Worm (Caenorhabditis elegans) whole organism, L4 larva: ENCODE measurements around the gene lpr-5.

Experiments
- D1046.2 ChIP-seq: fragments of 200-800 bp; sonication (Bioruptor generic); IDR thresholded peaks from 2 replicates; pipeline ENCODE4 v1.3.6; 2022; ENCODE audit warnings: missing genetic modification characterization, missing compliant biosample characterization
- aly-2 ChIP-seq: sonication (generic microtip); optimal IDR thresholded peaks from 2 replicates; lab custom pipeline; 2018; ENCODE audit warnings: missing biosample characterization, missing genetic modification characterization
- cey-2 ChIP-seq: sonication (generic microtip); optimal IDR thresholded peaks from 3 replicates; lab custom pipeline; 2017; ENCODE audit warnings: missing genetic modification characterization, mild to moderate bottlenecking, missing compliant biosample characterization, antibody characterized with exemption, borderline replicate concordance; ENCODE audit not compliant: insufficient read depth
- duxl-1 ChIP-seq: sonication (generic microtip); optimal IDR thresholded peaks from 2 replicates; lab custom pipeline; 2016; ENCODE audit warnings: mild to moderate bottlenecking, missing genetic modification characterization, moderate library complexity, missing compliant biosample characterization; ENCODE audit not compliant: poor library complexity
- madf-5 ChIP-seq, 2 experiments: fragments of 200-800 bp; sonication (Bioruptor generic); IDR thresholded peaks; 2 replicates each; pipeline ENCODE4 v1.3.6; 2022; ENCODE audit warnings: missing compliant biosample characterization in 2 of 2, missing genetic modification characterization in 2 of 2
- nhr-76 ChIP-seq: fragments of 150-350 bp; optimal IDR thresholded peaks from 2 replicates; lab custom pipeline; 2014; ENCODE audit warnings: missing biosample characterization, missing genetic modification characterization
- nhr-77 ChIP-seq: fragments of 150-350 bp; optimal IDR thresholded peaks from 2 replicates; lab custom pipeline; 2014; ENCODE audit warnings: missing biosample characterization, missing genetic modification characterization
- pha-4 ChIP-seq, 2 experiments: fragments of 150-350 bp in 1 of 2; fragments of 200-800 bp in 1 of 2; sonication (Bioruptor generic) in 1 of 2; IDR thresholded peaks in 1 of 2; optimal IDR thresholded peaks in 1 of 2; 2 replicates each; pipeline versions ENCODE4 v1.3.6 to Lab custom; 2014 to 2022; ENCODE audit warnings: missing genetic modification characterization in 2 of 2, missing genetic modification reagents in 2 of 2, missing biosample characterization in 1 of 2, missing compliant biosample characterization in 1 of 2
- pqm-1 ChIP-seq: sonication (generic microtip); optimal IDR thresholded peaks from 2 replicates; lab custom pipeline; 2017; ENCODE audit warnings: missing biosample characterization, missing genetic modification characterization
- snpc-1.2 ChIP-seq: fragments of 200-800 bp; sonication (Bioruptor generic); IDR thresholded peaks from 2 replicates; pipeline ENCODE4 v1.3.6; 2022; ENCODE audit warnings: missing genetic modification reagents, missing genetic modification characterization, missing compliant biosample characterization
- snpc-4 ChIP-seq: fragments of 150-350 bp; optimal IDR thresholded peaks from 2 replicates; lab custom pipeline; 2014; ENCODE audit warnings: missing biosample characterization, missing genetic modification characterization
- ztf-11 ChIP-seq: fragments of 150-350 bp; optimal IDR thresholded peaks from 2 replicates; lab custom pipeline; 2014; ENCODE audit warnings: missing biosample characterization, missing genetic modification characterization

DNA sequence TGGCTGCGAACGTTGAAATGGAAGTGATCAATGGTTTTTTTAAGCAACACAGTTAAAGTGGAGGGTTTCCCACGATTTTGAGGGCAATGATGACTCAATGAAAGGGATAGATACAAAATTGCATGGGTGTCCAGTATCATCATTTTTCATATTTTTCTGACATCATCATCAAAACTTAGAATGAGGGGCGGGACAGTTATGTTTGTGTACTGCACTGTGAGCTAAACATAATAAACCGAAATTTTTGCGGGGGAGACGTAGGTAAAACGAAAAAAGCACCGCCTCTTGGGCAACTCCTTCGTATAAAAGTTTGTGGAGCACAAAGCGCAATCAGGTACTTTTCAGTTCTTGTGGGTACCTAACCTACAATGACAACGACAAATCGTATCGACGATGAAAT, 8.3 kb upstream of the lpr-5 start, which contains the start of gene C09F12.2:
- TF ChIP-seq pqm-1 (tag; lab: Kevin White, UChicago) (no peak), nhr-76 (tag; lab: Kevin White, UChicago) (no peak), snpc-1.2 (GFP tag; lab: Robert Waterston, UW) (no peak), ztf-11 (tag; lab: Kevin White, UChicago) (no peak), cey-2 (tag; lab: Kevin White, UChicago) (no peak), nhr-77 (tag; lab: Kevin White, UChicago) (no peak), aly-2 (tag; lab: Kevin White, UChicago) (no peak), pha-4 (GFP tag; IDR thresholded peaks at IDR 0.05; lab: Robert Waterston, UW) (no peak), pha-4 (tag; optimal IDR thresholded peaks at IDR 0.05; lab: Kevin White, UChicago) (no peak), D1046.2 (no peak), madf-5 (GFP tag; IDR thresholded peaks at IDR 0.05; lab: Robert Waterston, UW) (no peak), duxl-1 (tag; lab: Kevin White, UChicago) (no peak), snpc-4 (tag; lab: Kevin White, UChicago) (no peak)
